Fruit fly (Drosophila melanogaster) whole organism: ENCODE measurements around the gene repo.

Source experiments
- CG8478 ChIP-seq: fragments of >200 bp; optimal IDR thresholded peaks from 2 replicates; lab custom pipeline; 2018; ENCODE audit warnings: inconsistent platforms
- psq ChIP-seq: fragments of >200 bp; optimal IDR thresholded peaks from 2 replicates; lab custom pipeline; 2017
- usp ChIP-seq: fragments of >200 bp; optimal IDR thresholded peaks from 2 replicates; lab custom pipeline; 2017; ENCODE audit warnings: missing biosample characterization, missing genetic modification characterization, mixed read lengths

dm6 chr3R:18228713-18229222 is 7.2 kb upstream of the repo start:
- TF ChIP-seq psq (lab: Kevin White, UChicago) (no peak), usp (GFP tag; lab: Kevin White, UChicago) (no peak), CG8478 (lab: Kevin White, UChicago) (no peak)
